Worm (Caenorhabditis elegans): ENCODE data around the gene C03H5.3.

C03H5.3 gene

DNA sequence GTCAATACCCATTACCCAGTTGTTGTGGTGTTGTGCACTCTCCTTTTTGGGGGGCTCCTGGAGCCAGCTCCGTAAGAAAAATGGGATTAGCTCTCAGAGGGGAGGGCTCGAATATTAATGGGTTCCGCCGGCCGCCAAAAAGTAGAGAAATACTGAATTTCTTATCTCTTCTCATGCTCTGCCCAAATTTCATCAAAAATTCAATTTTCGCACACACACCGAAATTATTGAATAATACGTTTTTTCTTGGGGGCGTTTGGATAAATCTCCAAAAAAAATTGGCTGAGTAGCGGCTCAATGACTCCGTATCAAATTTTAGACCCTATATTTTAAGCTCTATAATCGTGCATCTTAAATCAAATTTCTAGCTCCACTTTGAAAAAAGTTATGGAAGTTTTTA, 14.3 kb downstream of the C03H5.3 start:
- no peak for TF ChIP-seq unc-39 (tag; optimal IDR thresholded peaks at IDR 0.05)
- TF ChIP-seq dmd-4 (tag; optimal IDR thresholded peaks at IDR 0.05): no peak
- no peak for TF ChIP-seq elt-1 (tag; optimal IDR thresholded peaks at IDR 0.05)
- no peak for TF ChIP-seq mab-5 (tag; optimal IDR thresholded peaks at IDR 0.05)

DNA sequence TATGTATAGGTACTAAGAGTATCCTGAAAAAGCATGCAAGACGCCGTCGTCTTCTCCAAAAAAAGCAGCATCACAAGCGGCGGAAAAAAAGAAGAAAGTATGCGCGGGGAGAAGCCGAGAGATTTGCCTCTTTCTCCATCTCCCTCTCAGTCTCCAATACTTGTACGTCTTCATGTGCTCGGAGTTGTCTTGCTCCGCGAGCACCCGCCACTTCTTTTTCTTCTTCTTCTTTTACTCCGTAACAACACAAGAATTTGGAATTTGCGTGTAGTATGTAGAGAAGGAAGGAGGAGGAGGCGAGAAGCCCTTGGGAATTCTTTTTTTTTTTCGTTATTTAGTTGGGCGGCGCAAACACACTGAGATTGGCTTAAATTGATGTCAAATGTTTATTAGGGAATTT, 15.3 kb downstream of the C03H5.3 start:
- TF ChIP-seq elt-1 (tag; optimal IDR thresholded peaks at IDR 0.05) (no peak), nhr-237 (tag; optimal IDR thresholded peaks at IDR 0.05) (no peak), dmd-4 (tag; optimal IDR thresholded peaks at IDR 0.05) (no peak), ztf-11 (tag; optimal IDR thresholded peaks at IDR 0.05) (no peak), ama-1 (optimal IDR thresholded peaks at IDR 0.05) (no peak), egl-27 (tag; optimal IDR thresholded peaks at IDR 0.05) (no peak), nhr-6 (tag; optimal IDR thresholded peaks at IDR 0.05) (no peak), mab-5 (tag; optimal IDR thresholded peaks at IDR 0.05) (peak; percentile 8), ZK546.5 (tag; optimal IDR thresholded peaks at IDR 0.05) (no peak), gmeb-1 (tag; optimal IDR thresholded peaks at IDR 0.05) (no peak), fos-1 (tag; optimal IDR thresholded peaks at IDR 0.05) (no peak), nhr-25 (tag; optimal IDR thresholded peaks at IDR 0.05) (no peak), unc-62 (GFP tag; optimal IDR thresholded peaks at IDR 0.05) (no peak), nhr-10 (tag; optimal IDR thresholded peaks at IDR 0.05) (no peak), lin-39 (tag; optimal IDR thresholded peaks at IDR 0.05) (no peak), R02D3.7 (tag; optimal IDR thresholded peaks at IDR 0.05) (no peak), elt-3 (tag; optimal IDR thresholded peaks at IDR 0.05) (no peak), C34F6.9 (tag; optimal IDR thresholded peaks at IDR 0.05) (peak; percentile 49), sma-3 (GFP tag; optimal IDR thresholded peaks at IDR 0.05) (no peak), skn-1 (tag; optimal IDR thresholded peaks at IDR 0.05) (no peak), ztf-1 (GFP tag; conservative IDR thresholded peaks at IDR 0.05) (no peak), lin-11 (tag; optimal IDR thresholded peaks at IDR 0.05) (no peak), alr-1 (tag; optimal IDR thresholded peaks at IDR 0.05) (no peak), nhr-23 (tag; optimal IDR thresholded peaks at IDR 0.05) (no peak), sma-9 (GFP tag; optimal IDR thresholded peaks at IDR 0.05) (no peak), sma-9 (tag; optimal IDR thresholded peaks at IDR 0.05) (no peak), ceh-16 (tag; optimal IDR thresholded peaks at IDR 0.05) (no peak), ceh-82 (tag; optimal IDR thresholded peaks at IDR 0.05) (no peak), blmp-1 (tag; optimal IDR thresholded peaks at IDR 0.05; ENCODE audit: insufficient read depth) (no peak), lin-13 (GFP tag; optimal IDR thresholded peaks at IDR 0.05) (no peak), zag-1 (tag; optimal IDR thresholded peaks at IDR 0.05) (peak; percentile 49), Y55F3AM.14 (GFP tag; optimal IDR thresholded peaks at IDR 0.05) (no peak), lsy-2 (tag; optimal IDR thresholded peaks at IDR 0.05) (peak in 1 of 2 experiments; percentile 47), peb-1 (tag; optimal IDR thresholded peaks at IDR 0.05) (no peak), nhr-12 (tag; optimal IDR thresholded peaks at IDR 0.05) (no peak), unc-39 (tag; optimal IDR thresholded peaks at IDR 0.05) (no peak), mbf-1 (tag; optimal IDR thresholded peaks at IDR 0.05) (no peak), ztf-4 (tag; optimal IDR thresholded peaks at IDR 0.05) (no peak), nhr-11 (tag; optimal IDR thresholded peaks at IDR 0.05) (no peak), snpc-4 (tag; optimal IDR thresholded peaks at IDR 0.05) (no peak), F13H6.1 (tag; optimal IDR thresholded peaks at IDR 0.05) (peak; percentile 13), nhr-77 (tag; optimal IDR thresholded peaks at IDR 0.05) (no peak), unc-55 (GFP tag; optimal IDR thresholded peaks at IDR 0.05) (peak; percentile 61), nhr-129 (tag; optimal IDR thresholded peaks at IDR 0.05) (peak; percentile 35), nhr-21 (tag; optimal IDR thresholded peaks at IDR 0.05) (no peak), mdl-1 (tag; optimal IDR thresholded peaks at IDR 0.05) (no peak)
